Fruit fly (Drosophila melanogaster) whole organism, prepupa: ENCODE measurements around the gene Polr3A.

Source experiments
- CG11294 ChIP-seq: fragments of 200-800 bp; sonication (Bioruptor generic); IDR thresholded peaks from 2 replicates; pipeline ENCODE4 v1.3.6; 2022; ENCODE audit warnings: missing biosample characterization, missing genetic modification characterization
- CG9139 ChIP-seq: fragments of 200-800 bp; sonication (Bioruptor generic); optimal IDR thresholded peaks from 3 replicates; lab custom pipeline; 2017; ENCODE audit warnings: missing biosample characterization, mild to moderate bottlenecking, missing genetic modification characterization
- Eip75B ChIP-seq: fragments of 200-800 bp; sonication (Bioruptor generic); optimal IDR thresholded peaks from 3 replicates; lab custom pipeline; 2016; ENCODE audit warnings: missing biosample characterization, missing genetic modification characterization
- Smox ChIP-seq: fragments of 200-800 bp; sonication (Bioruptor generic); optimal IDR thresholded peaks from 3 replicates; lab custom pipeline; 2016; ENCODE audit warnings: missing biosample characterization, missing genetic modification characterization
- achi ChIP-seq: fragments of 200-800 bp; sonication (Bioruptor generic); optimal IDR thresholded peaks from 3 replicates; lab custom pipeline; 2016; ENCODE audit warnings: missing biosample characterization, missing genetic modification characterization
- dac ChIP-seq: fragments of 200-800 bp; sonication (Bioruptor generic); optimal IDR thresholded peaks from 2 replicates; lab custom pipeline; 2017; ENCODE audit warnings: missing biosample characterization, mild to moderate bottlenecking, missing genetic modification characterization
- net ChIP-seq: fragments of 200-800 bp; sonication (Bioruptor generic); optimal IDR thresholded peaks from 3 replicates; lab custom pipeline; 2016; ENCODE audit warnings: missing biosample characterization, missing genetic modification characterization
- svp ChIP-seq: fragments of 200-800 bp; sonication (Bioruptor generic); peaks from one replicate; lab custom pipeline; 2016; ENCODE audit warnings: missing biosample characterization, missing genetic modification characterization

DNA sequence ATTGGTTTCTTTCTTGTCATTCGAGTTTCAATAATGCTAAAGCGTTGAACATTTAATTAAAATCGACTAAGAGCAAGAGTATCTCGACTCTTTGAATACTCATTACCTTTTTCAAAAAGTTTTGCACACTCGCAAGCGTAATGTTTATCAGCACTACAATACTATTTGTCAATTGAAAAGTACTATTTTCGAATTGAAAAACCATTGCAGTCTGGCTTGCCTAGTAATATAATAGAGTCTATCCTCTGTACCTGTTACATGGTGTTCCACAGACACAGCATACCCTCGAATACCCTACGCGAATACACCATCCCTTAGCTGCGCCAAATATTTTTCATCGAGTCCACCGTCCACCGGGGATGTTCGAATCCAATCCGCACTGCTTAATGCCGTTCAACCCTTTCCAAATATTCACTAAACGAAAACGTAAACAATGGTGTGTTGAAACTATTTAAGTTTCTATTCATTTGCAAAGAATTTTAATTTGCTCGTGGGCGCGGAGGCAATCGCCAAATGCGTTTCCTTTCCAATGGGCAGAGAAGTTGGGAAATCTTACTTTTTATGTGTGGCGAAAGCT is 55.9 kb downstream of the Polr3A start:
- TF ChIP-seq svp (GFP tag; lab: Kevin White, UChicago) (no peak), achi (no peak), CG9139 (GFP tag; lab: Kevin White, UChicago) (no peak), dac (no peak), Eip75B (GFP tag; lab: Kevin White, UChicago) (no peak), CG11294 (no peak), net (GFP tag; lab: Kevin White, UChicago) (no peak), Smox (GFP tag; lab: Kevin White, UChicago) (no peak)
